Worm (Caenorhabditis elegans): ENCODE results near the gene F19G12.4.

DNA sequence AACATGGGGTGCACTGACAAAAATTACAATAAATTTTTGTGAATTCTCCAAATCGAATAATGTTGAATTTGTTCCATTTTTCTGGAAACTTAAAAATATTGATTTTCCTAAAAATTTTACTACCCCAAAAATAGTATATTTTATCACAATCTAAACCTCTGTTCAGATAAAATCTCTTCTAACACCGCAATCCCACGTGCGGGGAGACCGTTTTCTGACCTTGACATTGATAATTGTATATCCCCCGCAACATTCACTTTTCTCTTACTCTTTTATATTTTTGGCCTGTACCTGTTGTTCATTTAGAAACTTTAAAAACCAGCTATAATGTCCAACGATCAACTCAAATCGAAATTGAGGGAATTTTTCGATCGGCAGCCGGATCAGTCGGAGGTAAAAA, 41.7 kb downstream of the F19G12.4 start, which contains the start of gene D1005.2:
- TF ChIP-seq mdl-1 (tag; optimal IDR thresholded peaks at IDR 0.05), result peak in 1 of 2 experiments; percentile 64
- no peak for TF ChIP-seq unc-39 (tag; optimal IDR thresholded peaks at IDR 0.05)
- no peak for TF ChIP-seq php-3 (GFP tag; IDR thresholded peaks at IDR 0.05)
